Worm (Caenorhabditis elegans): ENCODE measurements around the gene rps-12.

DNA sequence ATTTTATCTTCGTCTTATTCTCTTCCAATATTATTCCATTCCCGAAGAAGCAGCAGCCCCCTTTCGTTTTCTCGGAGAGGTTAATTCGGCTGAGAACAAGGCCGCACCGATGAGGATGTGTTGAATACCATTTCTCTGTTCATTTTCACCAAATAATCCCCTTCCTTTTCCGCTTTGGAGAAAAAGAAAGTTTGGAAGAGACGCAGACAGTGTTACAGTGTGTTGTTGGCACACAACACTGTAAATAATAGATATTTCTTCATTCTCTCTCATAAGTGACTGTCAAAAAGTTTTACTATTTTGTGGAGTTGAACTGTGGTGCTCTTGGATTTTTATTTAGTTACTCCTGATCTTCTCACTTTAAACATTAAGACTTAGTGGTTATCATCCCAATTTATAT, 13.8 kb upstream of the rps-12 start:
- TF ChIP-seq nhr-25 (tag; optimal IDR thresholded peaks at IDR 0.05) (peak; percentile 58), nhr-237 (tag; optimal IDR thresholded peaks at IDR 0.05) (no peak), unc-39 (tag; optimal IDR thresholded peaks at IDR 0.05) (no peak)

Data from whole organism, L3 larva.